Worm (Caenorhabditis elegans) whole organism, late embryonic: Measurements from ENCODE around the gene Y43F8B.2.
A peak's percentile ranks its signal among the peaks of the same experiment; 100 is the strongest.

Source experiments
- F13H6.1 ChIP-seq: sonication (generic microtip); optimal IDR thresholded peaks from 2 replicates; lab custom pipeline; 2016; ENCODE audit warnings: missing genetic modification characterization, missing compliant biosample characterization
- K02D7.2 ChIP-seq: sonication (generic microtip); optimal IDR thresholded peaks from 2 replicates; lab custom pipeline; 2017; ENCODE audit warnings: mild to moderate bottlenecking, missing genetic modification characterization, missing compliant biosample characterization
- K09A11.1 ChIP-seq: sonication (generic microtip); optimal IDR thresholded peaks from 2 replicates; lab custom pipeline; 2017; ENCODE audit warnings: antibody characterized with exemption, mild to moderate bottlenecking, missing genetic modification characterization, missing compliant biosample characterization; ENCODE audit not compliant: insufficient read depth
- T23F11.4 ChIP-seq: fragments of 200-800 bp; sonication (Bioruptor generic); optimal IDR thresholded peaks from 2 replicates; lab custom pipeline; 2018; ENCODE audit warnings: mild to moderate bottlenecking, missing genetic modification characterization, missing compliant biosample characterization
- Y22D7AL.16 ChIP-seq: sonication (generic microtip); optimal IDR thresholded peaks from 2 replicates; lab custom pipeline; 2016; ENCODE audit warnings: missing genetic modification characterization, missing compliant biosample characterization
- ahr-1 ChIP-seq: sonication (generic microtip); optimal IDR thresholded peaks from 2 replicates; lab custom pipeline; 2016; ENCODE audit warnings: missing genetic modification characterization, missing compliant biosample characterization
- ceh-14 ChIP-seq: sonication (generic microtip); optimal IDR thresholded peaks from 2 replicates; lab custom pipeline; 2016; ENCODE audit warnings: missing genotype, missing genetic modification characterization, missing compliant biosample characterization
- ceh-18 ChIP-seq: sonication (generic microtip); optimal IDR thresholded peaks from 2 replicates; lab custom pipeline; 2016; ENCODE audit warnings: missing genetic modification characterization, missing compliant biosample characterization
- ceh-19 ChIP-seq: fragments of 200-800 bp; sonication (Bioruptor generic); optimal IDR thresholded peaks from 2 replicates; lab custom pipeline; 2018; ENCODE audit warnings: mild to moderate bottlenecking, missing genetic modification characterization, missing compliant biosample characterization
- ceh-2 ChIP-seq: sonication (generic microtip); optimal IDR thresholded peaks from 2 replicates; lab custom pipeline; 2016; ENCODE audit warnings: missing genotype, missing genetic modification characterization, missing compliant biosample characterization
- ceh-22 ChIP-seq: sonication (generic microtip); optimal IDR thresholded peaks from 2 replicates; lab custom pipeline; 2017; ENCODE audit warnings: missing biosample characterization, missing genetic modification characterization
- ceh-31 ChIP-seq: sonication (generic microtip); optimal IDR thresholded peaks from 2 replicates; lab custom pipeline; 2016; ENCODE audit warnings: missing genetic modification characterization, missing compliant biosample characterization
- ceh-34 ChIP-seq: sonication (generic microtip); optimal IDR thresholded peaks from 2 replicates; lab custom pipeline; 2016; ENCODE audit warnings: mild to moderate bottlenecking, missing genetic modification characterization, missing compliant biosample characterization
- ceh-45 ChIP-seq: fragments of 200-800 bp; sonication (Bioruptor generic); IDR thresholded peaks from 2 replicates; pipeline ENCODE4 v1.3.6; 2022; ENCODE audit warnings: missing genetic modification reagents, missing genetic modification characterization, missing compliant biosample characterization
- ceh-48 ChIP-seq: sonication (generic microtip); optimal IDR thresholded peaks from 2 replicates; lab custom pipeline; 2016; ENCODE audit warnings: missing genetic modification characterization, inconsistent platforms, missing compliant biosample characterization
- ceh-6 ChIP-seq: fragments of 200-800 bp; sonication (Bioruptor generic); optimal IDR thresholded peaks from 2 replicates; lab custom pipeline; 2018; ENCODE audit warnings: mild to moderate bottlenecking, missing genetic modification characterization, missing compliant biosample characterization
- ceh-9 ChIP-seq: sonication (generic microtip); optimal IDR thresholded peaks from 2 replicates; lab custom pipeline; 2016; ENCODE audit warnings: mild to moderate bottlenecking, missing genetic modification characterization, inconsistent platforms, missing compliant biosample characterization
- dmd-4 ChIP-seq: sonication (generic microtip); optimal IDR thresholded peaks from 2 replicates; lab custom pipeline; 2016; ENCODE audit warnings: borderline replicate concordance, missing genetic modification characterization, missing compliant biosample characterization
- elt-2 ChIP-seq: sonication (generic microtip); optimal IDR thresholded peaks from 2 replicates; lab custom pipeline; 2016; ENCODE audit warnings: missing genetic modification reagents, missing genetic modification characterization, missing compliant biosample characterization
- elt-4 ChIP-seq: sonication (generic microtip); optimal IDR thresholded peaks from 2 replicates; lab custom pipeline; 2016; ENCODE audit warnings: missing genetic modification characterization, missing compliant biosample characterization
- ets-4 ChIP-seq: sonication (generic microtip); optimal IDR thresholded peaks from 2 replicates; lab custom pipeline; 2016; ENCODE audit warnings: missing genetic modification characterization, missing compliant biosample characterization
- eyg-1 ChIP-seq: sonication (generic microtip); optimal IDR thresholded peaks from 2 replicates; lab custom pipeline; 2016; ENCODE audit warnings: missing genotype, missing genetic modification characterization, missing compliant biosample characterization
- fax-1 ChIP-seq: sonication (generic microtip); optimal IDR thresholded peaks from 2 replicates; lab custom pipeline; 2016; ENCODE audit warnings: missing genotype, missing genetic modification characterization, missing compliant biosample characterization
- fkh-10 ChIP-seq: fragments of 150-350 bp; optimal IDR thresholded peaks from 2 replicates; lab custom pipeline; 2014; ENCODE audit warnings: missing biosample characterization, missing genetic modification reagents, missing genetic modification characterization
- fkh-6 ChIP-seq: sonication (generic microtip); optimal IDR thresholded peaks from 2 replicates; lab custom pipeline; 2016; ENCODE audit warnings: missing genetic modification characterization, missing compliant biosample characterization
- gmeb-2 ChIP-seq: sonication (generic microtip); optimal IDR thresholded peaks from 2 replicates; lab custom pipeline; 2016; ENCODE audit warnings: missing genetic modification characterization, inconsistent platforms, missing compliant biosample characterization
- hlh-13 ChIP-seq: fragments of 200-800 bp; sonication (Bioruptor generic); optimal IDR thresholded peaks from 2 replicates; lab custom pipeline; 2018; ENCODE audit warnings: mild to moderate bottlenecking, missing genetic modification characterization, missing compliant biosample characterization
- hlh-15 ChIP-seq: sonication (generic microtip); optimal IDR thresholded peaks from 2 replicates; lab custom pipeline; 2016; ENCODE audit warnings: missing genetic modification characterization, missing compliant biosample characterization
- hlh-30 ChIP-seq: sonication (generic microtip); optimal IDR thresholded peaks from 2 replicates; lab custom pipeline; 2017; ENCODE audit warnings: antibody characterized with exemption, missing genetic modification characterization, missing compliant biosample characterization; ENCODE audit not compliant: insufficient read depth
- hlh-6 ChIP-seq: sonication (generic microtip); optimal IDR thresholded peaks from 2 replicates; lab custom pipeline; 2016; ENCODE audit warnings: missing genotype, missing genetic modification characterization, missing compliant biosample characterization
- hlh-8 ChIP-seq: sonication (generic microtip); optimal IDR thresholded peaks from 2 replicates; lab custom pipeline; 2016; ENCODE audit warnings: missing genotype, missing genetic modification characterization, missing compliant biosample characterization
- lim-6 ChIP-seq: sonication (generic microtip); optimal IDR thresholded peaks from 2 replicates; lab custom pipeline; 2016; ENCODE audit warnings: missing genetic modification characterization, missing compliant biosample characterization
- mec-3 ChIP-seq: sonication (generic microtip); optimal IDR thresholded peaks from 2 replicates; lab custom pipeline; 2016; ENCODE audit warnings: borderline replicate concordance, missing genetic modification characterization, missing compliant biosample characterization
- nfya-1 ChIP-seq: sonication (generic microtip); optimal IDR thresholded peaks from 2 replicates; lab custom pipeline; 2017; ENCODE audit warnings: missing genetic modification characterization, mild to moderate bottlenecking, missing compliant biosample characterization, antibody characterized with exemption, moderate library complexity
- nhr-232 ChIP-seq: sonication (generic microtip); optimal IDR thresholded peaks from 2 replicates; lab custom pipeline; 2016; ENCODE audit warnings: missing genetic modification characterization, missing compliant biosample characterization
- odd-2 ChIP-seq: sonication (generic microtip); optimal IDR thresholded peaks from 2 replicates; lab custom pipeline; 2017; ENCODE audit warnings: antibody characterized with exemption, mild to moderate bottlenecking, missing genetic modification characterization, missing compliant biosample characterization
- pag-3 ChIP-seq: sonication (generic microtip); optimal IDR thresholded peaks from 2 replicates; lab custom pipeline; 2016; ENCODE audit warnings: missing compliant biosample characterization, missing genetic modification characterization, borderline replicate concordance
- pat-9 ChIP-seq: fragments of 200-800 bp; sonication (Bioruptor generic); optimal IDR thresholded peaks from 2 replicates; lab custom pipeline; 2018; ENCODE audit warnings: mild to moderate bottlenecking, missing genetic modification characterization, moderate library complexity, missing compliant biosample characterization
- pax-1 ChIP-seq: fragments of 150-350 bp; optimal IDR thresholded peaks from 2 replicates; lab custom pipeline; 2014; ENCODE audit warnings: missing biosample characterization, missing genetic modification characterization
- pha-2 ChIP-seq: sonication (generic microtip); optimal IDR thresholded peaks from 2 replicates; lab custom pipeline; 2017; ENCODE audit warnings: mild to moderate bottlenecking, missing genetic modification characterization, missing compliant biosample characterization
- pha-4 ChIP-seq: fragments of 150-350 bp; optimal IDR thresholded peaks from 2 replicates; lab custom pipeline; 2018; ENCODE audit warnings: missing biosample characterization, missing genetic modification reagents, missing genetic modification characterization
- pqm-1 ChIP-seq: sonication (generic microtip); optimal IDR thresholded peaks from 2 replicates; lab custom pipeline; 2016; ENCODE audit warnings: missing genetic modification characterization, missing compliant biosample characterization
- pros-1 ChIP-seq: fragments of 150-350 bp; optimal IDR thresholded peaks from 2 replicates; lab custom pipeline; 2014; ENCODE audit warnings: missing biosample characterization, missing genetic modification reagents, missing genetic modification characterization
- ref-2 ChIP-seq: sonication (generic microtip); optimal IDR thresholded peaks from 2 replicates; lab custom pipeline; 2016; ENCODE audit warnings: missing genetic modification characterization, missing compliant biosample characterization
- sox-2 ChIP-seq: fragments of 200-800 bp; sonication (Bioruptor generic); IDR thresholded peaks from 2 replicates; pipeline ENCODE4 v1.3.6; 2022; ENCODE audit warnings: missing genetic modification reagents, missing genetic modification characterization, missing compliant biosample characterization
- syd-9 ChIP-seq: sonication (generic microtip); optimal IDR thresholded peaks from 2 replicates; lab custom pipeline; 2016; ENCODE audit warnings: mild to moderate bottlenecking, missing genetic modification characterization, moderate library complexity, missing compliant biosample characterization
- tbx-7 ChIP-seq: sonication (generic microtip); optimal IDR thresholded peaks from 2 replicates; lab custom pipeline; 2016; ENCODE audit warnings: missing genotype, missing genetic modification characterization, missing compliant biosample characterization
- ttx-3 ChIP-seq: sonication (generic microtip); optimal IDR thresholded peaks from 2 replicates; lab custom pipeline; 2016; ENCODE audit warnings: missing genetic modification reagents, missing genetic modification characterization, missing compliant biosample characterization
- unc-42 ChIP-seq: sonication (generic microtip); optimal IDR thresholded peaks from 2 replicates; lab custom pipeline; 2016; ENCODE audit warnings: missing genotype, missing genetic modification characterization, missing compliant biosample characterization
- unc-55 ChIP-seq: sonication (generic microtip); optimal IDR thresholded peaks from 2 replicates; lab custom pipeline; 2017; ENCODE audit warnings: missing biosample characterization, missing genetic modification reagents, missing genetic modification characterization
- unc-86 ChIP-seq: sonication (generic microtip); optimal IDR thresholded peaks from 2 replicates; lab custom pipeline; 2016; ENCODE audit warnings: missing genetic modification characterization, missing compliant biosample characterization
- zip-5 ChIP-seq: sonication (generic microtip); optimal IDR thresholded peaks from 2 replicates; lab custom pipeline; 2016; ENCODE audit warnings: missing genetic modification characterization, missing compliant biosample characterization
- ztf-16 ChIP-seq: sonication (generic microtip); optimal IDR thresholded peaks from 2 replicates; lab custom pipeline; 2017; ENCODE audit warnings: missing genetic modification characterization, missing compliant biosample characterization

Gene Y43F8B.2

DNA sequence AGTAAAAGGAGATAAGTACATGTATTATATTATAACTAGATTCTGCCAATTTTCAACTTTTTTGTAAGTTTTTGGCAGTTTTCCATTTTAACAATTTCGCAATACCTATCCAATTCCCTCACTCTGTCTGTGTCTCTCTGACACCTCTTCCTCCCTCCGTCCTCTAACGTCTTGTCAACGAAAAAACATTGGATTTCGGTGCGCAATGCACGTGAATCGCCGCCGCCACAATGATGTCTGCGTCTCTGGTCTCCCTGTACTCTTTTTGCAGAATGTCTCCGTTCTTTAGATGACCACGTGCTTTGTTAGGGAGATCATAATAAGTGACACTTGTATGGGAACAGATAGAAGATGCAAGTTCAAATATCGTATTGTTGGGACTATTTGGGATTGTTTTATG lies 3.7 kb downstream of the Y43F8B.2 start:
- TF ChIP-seq pag-3 (tag; lab: Kevin White, UChicago) (no peak), pha-4 (tag; lab: Kevin White, UChicago) (no peak), ceh-22 (tag; lab: Kevin White, UChicago) (no peak), K09A11.1 (tag; lab: Kevin White, UChicago) (peak; percentile 48), nhr-232 (no peak), ceh-48 (tag; lab: Kevin White, UChicago) (no peak), hlh-30 (tag; lab: Kevin White, UChicago) (peak; percentile 97), fkh-10 (no peak), mec-3 (tag; lab: Kevin White, UChicago) (no peak), pax-1 (tag; lab: Kevin White, UChicago) (peak; percentile 44), pat-9 (tag; lab: Kevin White, UChicago) (no peak), fax-1 (tag; lab: Kevin White, UChicago) (no peak), pha-2 (tag; lab: Kevin White, UChicago) (peak; percentile 77), hlh-6 (tag; lab: Kevin White, UChicago) (no peak), zip-5 (tag; lab: Kevin White, UChicago) (no peak), ceh-34 (tag; lab: Kevin White, UChicago) (peak; percentile 71), ceh-19 (GFP tag; lab: Kevin White, UChicago) (no peak), eyg-1 (tag; lab: Kevin White, UChicago) (no peak), ceh-9 (no peak), nfya-1 (peak; percentile 84), K02D7.2 (tag; lab: Kevin White, UChicago) (no peak), hlh-15 (tag; lab: Kevin White, UChicago) (no peak), lim-6 (tag; lab: Kevin White, UChicago) (no peak), odd-2 (tag; lab: Kevin White, UChicago) (no peak), unc-86 (tag; lab: Kevin White, UChicago) (no peak), unc-42 (tag; lab: Kevin White, UChicago) (peak; percentile 74), hlh-13 (GFP tag; lab: Kevin White, UChicago) (no peak), T23F11.4 (GFP tag; lab: Kevin White, UChicago) (no peak), ceh-6 (no peak), tbx-7 (tag; lab: Kevin White, UChicago) (no peak), ceh-14 (tag; lab: Kevin White, UChicago) (no peak), ceh-45 (GFP tag; lab: Robert Waterston, UW) (no peak), elt-2 (tag; lab: Kevin White, UChicago) (peak; percentile 40), dmd-4 (tag; lab: Kevin White, UChicago) (no peak), syd-9 (no peak), ttx-3 (tag; lab: Kevin White, UChicago) (no peak), hlh-8 (tag; lab: Kevin White, UChicago) (no peak), sox-2 (GFP tag; lab: Robert Waterston, UW) (peak; percentile 8; the same call in 1 of the 2 replicates), unc-55 (GFP tag; lab: Kevin White, UChicago) (peak; percentile 98), fkh-6 (tag; lab: Kevin White, UChicago) (no peak), ahr-1 (no peak), ceh-2 (tag; lab: Kevin White, UChicago) (no peak), ets-4 (tag; lab: Kevin White, UChicago) (peak; percentile 17), ref-2 (peak; percentile 71), pqm-1 (tag; lab: Kevin White, UChicago) (no peak), Y22D7AL.16 (tag; lab: Kevin White, UChicago) (no peak), pros-1 (no peak), ceh-18 (peak; percentile 62), gmeb-2 (tag; lab: Kevin White, UChicago) (no peak), ceh-31 (tag; lab: Kevin White, UChicago) (peak; percentile 68), F13H6.1 (tag; lab: Kevin White, UChicago) (peak; percentile 18), ztf-16 (tag; lab: Kevin White, UChicago) (no peak), elt-4 (tag; lab: Kevin White, UChicago) (no peak)
